Fruit fly (Drosophila melanogaster) whole organism, pupa: ENCODE measurements around the gene CG31706.

ENCODE experiments used
- CG9948 ChIP-seq: fragments of 200-800 bp; sonication (Bioruptor generic); optimal IDR thresholded peaks from 2 replicates; lab custom pipeline; 2018; ENCODE audit warnings: missing biosample characterization, mild to moderate bottlenecking, missing genetic modification characterization, moderate library complexity
- EcR ChIP-seq: fragments of 200-800 bp; sonication (Bioruptor generic); optimal IDR thresholded peaks from 3 replicates; lab custom pipeline; 2019; ENCODE audit warnings: missing biosample characterization, missing genetic modification characterization, mild to moderate bottlenecking, moderate library complexity, missing genetic modification reagents
- Pif1B ChIP-seq: fragments of 200-800 bp; sonication (Bioruptor generic); optimal IDR thresholded peaks from 3 replicates; lab custom pipeline; 2016; ENCODE audit warnings: missing biosample characterization, missing genetic modification characterization

- TF ChIP-seq Pif1B (GFP tag; lab: Kevin White, UChicago) (no peak), EcR (GFP tag; lab: Kevin White, UChicago) (no peak), CG9948 (tag; lab: Kevin White, UChicago) (no peak)
Measured at dm6 chr2L:11531520-11531919, 668 bp upstream of the CG31706 start, which contains the start of gene CG34162.
